Worm (Caenorhabditis elegans) whole organism, L4/young adult: Measurements from ENCODE around the gene mdt-10.

Experiments used
- W03F9.2 ChIP-seq: fragments of 150-350 bp; optimal IDR thresholded peaks from 2 replicates; lab custom pipeline; 2014; ENCODE audit warnings: missing biosample characterization, missing genetic modification characterization
- dao-5 ChIP-seq: sonication (generic microtip); optimal IDR thresholded peaks from 2 replicates; lab custom pipeline; 2016; ENCODE audit warnings: missing genotype, missing genetic modification characterization, moderate library complexity, missing compliant biosample characterization
- him-1 ChIP-seq: sonication (generic microtip); optimal IDR thresholded peaks from 2 replicates; lab custom pipeline; 2016; ENCODE audit warnings: missing genotype, missing genetic modification reagents, missing genetic modification characterization, missing compliant biosample characterization

Gene mdt-10

ce11 chrII:7877744-7878468 is 23.1 kb upstream of the mdt-10 start, which contains the start of gene T01H3.2:
TSS of gene T01H3.2 (minus strand) at chrII:7877994.
- TF ChIP-seq him-1 (tag; lab: Kevin White, UChicago) (no peak), W03F9.2 (tag; lab: Kevin White, UChicago) (no peak), dao-5 (no peak)

ce11 chrII:7873843-7874372 is 19.1 kb upstream of the mdt-10 start, which contains the start of gene T01H3.3:
TSS of gene T01H3.3 (minus strand) at chrII:7873893.
- TF ChIP-seq W03F9.2 (tag; lab: Kevin White, UChicago) (peak; percentile 20), dao-5 (no peak)

- no peak for TF ChIP-seq dao-5
- TF ChIP-seq W03F9.2 (tag; lab: Kevin White, UChicago) = peak; percentile 3
- no peak for TF ChIP-seq him-1 (tag; lab: Kevin White, UChicago)
Observed at ce11 chrII:7870632-7871031, 15.8 kb upstream of the mdt-10 start.

- TF ChIP-seq him-1 (tag; lab: Kevin White, UChicago) (no peak), W03F9.2 (tag; lab: Kevin White, UChicago) (no peak), dao-5 (no peak)
Observed at ce11 chrII:7870062-7870461, 15.2 kb upstream of the mdt-10 start, which contains the start of gene ztf-17. TSS of gene ztf-17 (minus strand) at chrII:7870162.

ce11 chrII:7866081-7866480 is 11.2 kb upstream of the mdt-10 start:
- TF ChIP-seq W03F9.2 (tag; lab: Kevin White, UChicago) = no peak
- no peak for TF ChIP-seq him-1 (tag; lab: Kevin White, UChicago)
- TF ChIP-seq dao-5 = no peak

- TF ChIP-seq him-1 (tag; lab: Kevin White, UChicago) (no peak), dao-5 (no peak), W03F9.2 (tag; lab: Kevin White, UChicago) (no peak)
Observed at ce11 chrII:7864892-7865291, 10.1 kb upstream of the mdt-10 start.

ce11 chrII:7864207-7864606 is 9.4 kb upstream of the mdt-10 start, which contains the start of gene ostb-1:
TSS of gene ostb-1 (plus strand) at chrII:7864507.
- no peak for TF ChIP-seq dao-5
- no peak for TF ChIP-seq him-1 (tag; lab: Kevin White, UChicago)
- no peak for TF ChIP-seq W03F9.2 (tag; lab: Kevin White, UChicago)

- TF ChIP-seq W03F9.2 (tag; lab: Kevin White, UChicago) = no peak
- no peak for TF ChIP-seq dao-5
- TF ChIP-seq him-1 (tag; lab: Kevin White, UChicago) = no peak
Observed at ce11 chrII:7863480-7864125, 8.8 kb upstream of the mdt-10 start.

- TF ChIP-seq dao-5 (no peak), W03F9.2 (tag; lab: Kevin White, UChicago) (peak; percentile 68)
Observed at ce11 chrII:7860221-7860928, 5.5 kb upstream of the mdt-10 start, which contains the start of gene lin-5. TSS of gene lin-5 (plus strand) at chrII:7860574.

ce11 chrII:7858101-7858500 is 3.3 kb upstream of the mdt-10 start, which contains the start of gene sds-22:
TSS of gene sds-22 (plus strand) at chrII:7858401.
- no peak for TF ChIP-seq W03F9.2 (tag; lab: Kevin White, UChicago)

- TF ChIP-seq dao-5 (no peak), W03F9.2 (tag; lab: Kevin White, UChicago) (peak; percentile 4)
Observed at ce11 chrII:7857485-7858010, 2.7 kb upstream of the mdt-10 start, which contains the start of the genes cec-3 and T09A5.15. TSS of gene cec-3 (minus strand) at chrII:7857600. TSS of gene T09A5.15 (plus strand) at chrII:7857960.

ce11 chrII:7855619-7856018 is 777 bp upstream of the mdt-10 start, which contains the start of gene mdmh-35:
TSS of gene mdmh-35 (minus strand) at chrII:7855719.
- TF ChIP-seq W03F9.2 (tag; lab: Kevin White, UChicago) = no peak
- no peak for TF ChIP-seq dao-5
- no peak for TF ChIP-seq him-1 (tag; lab: Kevin White, UChicago)

- TF ChIP-seq W03F9.2 (tag; lab: Kevin White, UChicago) (no peak), him-1 (tag; lab: Kevin White, UChicago) (no peak), dao-5 (no peak)
Observed at ce11 chrII:7853679-7854078, 1.2 kb downstream of the mdt-10 start, which contains the start of gene T09A5.5. TSS of gene T09A5.5 (minus strand) at chrII:7853779.
